Fruit fly (Drosophila melanogaster): Measurements from ENCODE around the gene Hr39.

The Hr39 gene

dm6 chr2L:21250519-21251336, 13.7 kb downstream of the Hr39 start (continued):
- TF ChIP-seq tgo (GFP tag; IDR thresholded peaks at IDR 0.05) (no peak), pb (GFP tag; optimal IDR thresholded peaks at IDR 0.05) (no peak), CG34422 (GFP tag; IDR thresholded peaks at IDR 0.05) (no peak), abd-A (tag; optimal IDR thresholded peaks at IDR 0.05) (peak; percentile 91), run (tag; optimal IDR thresholded peaks at IDR 0.05) (peak; percentile 16), exex (tag; optimal IDR thresholded peaks at IDR 0.05) (peak; percentile 20), sna (GFP tag; IDR thresholded peaks at IDR 0.05; ENCODE audit: partially characterized antibody) (peak; percentile 35; the same call in 1 of the 2 replicates), twi (tag; optimal IDR thresholded peaks at IDR 0.05) (peak; percentile 11), CG17385 (GFP tag; optimal IDR thresholded peaks at IDR 0.05) (peak; percentile 96), CG10209 (GFP tag; optimal IDR thresholded peaks at IDR 0.05) (no peak), z (GFP tag; IDR thresholded peaks at IDR 0.05) (0 out of 3 replicates have a peak, but pooled peaks have one; percentile 54), MTF-1 (GFP tag; optimal IDR thresholded peaks at IDR 0.05; ENCODE audit: borderline replicate concordance) (no peak), tna (GFP tag; IDR thresholded peaks at IDR 0.05; ENCODE audit: partially characterized antibody) (0 out of 2 replicates have a peak, but pooled peaks have one; percentile 20), CG10543 (GFP tag; optimal IDR thresholded peaks at IDR 0.05) (peak; percentile 84), hkb (optimal IDR thresholded peaks at IDR 0.05) (no peak), hkb (GFP tag; IDR thresholded peaks at IDR 0.05) (0 out of 2 replicates have a peak, but pooled peaks have one; percentile 20), seq (GFP tag; IDR thresholded peaks at IDR 0.05) (peak; percentile 31; the same call in 1 of the 2 replicates), crc (GFP tag; optimal IDR thresholded peaks at IDR 0.05) (no peak), zen (tag; optimal IDR thresholded peaks at IDR 0.05) (no peak), sens (GFP tag) (peak; percentile 60), hbn (GFP tag; IDR thresholded peaks at IDR 0.05; ENCODE audit: partially characterized antibody) (peak; percentile 39; the same call in 1 of the 2 replicates), CG4854 (GFP tag; optimal IDR thresholded peaks at IDR 0.05) (no peak), amos (GFP tag; IDR thresholded peaks at IDR 0.05; ENCODE audit: partially characterized antibody) (no peak), sug (tag; optimal IDR thresholded peaks at IDR 0.05) (peak; percentile 56)

- TF ChIP-seq Atf3 (GFP tag; optimal IDR thresholded peaks at IDR 0.05) (no peak), twi (tag; optimal IDR thresholded peaks at IDR 0.05) (peak; percentile 29), CG14441 (GFP tag; IDR thresholded peaks at IDR 0.05) (peak; percentile 23; the same call in 1 of the 2 replicates), ftz-f1 (GFP tag; optimal IDR thresholded peaks at IDR 0.05) (peak; percentile 85), Sin3A (optimal IDR thresholded peaks at IDR 0.05) (no peak), Fer3 (tag; optimal IDR thresholded peaks at IDR 0.05) (no peak), Xrp1 (GFP tag; IDR thresholded peaks at IDR 0.05) (0 out of 2 replicates have a peak, but pooled peaks have one; percentile 23), Trl (optimal IDR thresholded peaks at IDR 0.05) (peak; percentile 17 to 29), Trl (GFP tag; optimal IDR thresholded peaks at IDR 0.05) (no peak), CG15479 (GFP tag; optimal IDR thresholded peaks at IDR 0.05) (peak; percentile 51), CG1832 (GFP tag; optimal IDR thresholded peaks at IDR 0.05) (peak; percentile 65), Hmr (GFP tag; optimal IDR thresholded peaks at IDR 0.05) (no peak), mirr (GFP tag; optimal IDR thresholded peaks at IDR 0.05) (no peak), pzg (GFP tag; optimal IDR thresholded peaks at IDR 0.05) (no peak), klu (GFP tag; IDR thresholded peaks at IDR 0.05) (no peak), CG1529 (GFP tag; optimal IDR thresholded peaks at IDR 0.05) (no peak), CG10543 (GFP tag; optimal IDR thresholded peaks at IDR 0.05) (peak; percentile 28), Bgb (GFP tag; IDR thresholded peaks at IDR 0.05; ENCODE audit: partially characterized antibody) (no peak), CG10321 (GFP tag; IDR thresholded peaks at IDR 0.05) (peak; percentile 83), Deaf1 (tag; optimal IDR thresholded peaks at IDR 0.05) (peak; percentile 76), MESR4 (GFP tag; optimal IDR thresholded peaks at IDR 0.05) (no peak), CG12236 (GFP tag; optimal IDR thresholded peaks at IDR 0.05) (no peak), wdn (GFP tag; IDR thresholded peaks at IDR 0.05) (no peak), Oaz (GFP tag; IDR thresholded peaks at IDR 0.05) (no peak), ind (GFP tag; optimal IDR thresholded peaks at IDR 0.05) (no peak), CG2199 (GFP tag; IDR thresholded peaks at IDR 0.05) (peak; percentile 95), CG32767 (GFP tag; IDR thresholded peaks at IDR 0.05) (peak; percentile 56; the same call in 1 of the 2 replicates)
Measured at dm6 chr2L:21251750-21252149, 14.7 kb downstream of the Hr39 start.
